Fruit fly (Drosophila melanogaster) S2 (cell line): ENCODE data around the gene CG6333.

Source experiments
- CG8478 ChIP-seq: fragments of >200 bp; optimal IDR thresholded peaks from 2 replicates; lab custom pipeline; 2018
- CTCF ChIP-seq, 2 experiments: fragments of >200 bp; optimal IDR thresholded peaks; 2 replicates each; lab custom pipeline; 2018

DNA sequence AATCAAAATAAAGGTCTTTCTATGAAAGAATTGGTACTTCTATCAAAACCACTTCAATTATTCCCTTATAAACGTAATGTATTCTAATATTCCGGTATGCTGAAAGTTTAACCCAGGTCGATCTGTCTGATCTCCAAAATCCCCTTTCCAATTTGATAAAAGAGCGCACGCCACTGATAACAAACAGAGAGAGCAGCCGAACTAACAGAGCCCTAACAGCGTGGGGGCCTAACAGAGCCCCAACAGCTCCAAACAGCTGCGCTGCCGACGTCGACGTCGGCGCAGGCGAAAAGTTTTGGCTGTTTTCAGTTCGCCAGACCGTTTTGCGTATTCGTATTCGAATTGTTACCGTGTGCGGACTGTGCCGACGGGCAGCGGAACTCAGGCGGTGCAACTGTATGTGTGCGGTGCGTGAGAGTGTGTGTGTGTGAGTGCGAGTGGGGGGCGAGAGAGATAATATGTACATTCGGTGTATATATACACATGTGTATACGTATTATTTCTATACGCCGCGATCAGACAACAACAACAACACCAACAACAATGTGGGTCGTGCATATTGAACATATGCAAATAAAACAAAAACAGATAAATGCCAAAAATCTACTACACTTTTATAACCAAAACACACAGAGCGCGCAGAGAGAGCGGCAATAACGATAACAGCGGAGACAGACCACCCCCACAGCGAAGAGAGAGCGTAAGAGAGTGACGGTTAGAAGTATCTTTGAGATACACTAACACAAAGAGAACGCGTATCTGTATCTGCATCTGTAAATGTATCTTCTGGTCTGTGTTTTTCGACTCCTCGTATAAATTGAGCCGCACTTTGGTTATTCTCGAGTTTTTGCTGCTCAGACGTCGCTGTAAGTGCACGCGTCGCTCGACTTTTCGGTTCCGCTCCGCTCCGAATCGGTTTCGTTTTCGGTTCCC lies 1.0 kb upstream of the CG6333 start, which contains the start of gene Oatp74D:
- TF ChIP-seq CG8478 (lab: Kevin White, UChicago) (no peak), CTCF (optimal IDR thresholded peaks at IDR 0.05; lab: Kevin White, UChicago) (no peak)
